Fruit fly (Drosophila melanogaster): ENCODE measurements around the gene Srp54.

Srp54 gene

DNA sequence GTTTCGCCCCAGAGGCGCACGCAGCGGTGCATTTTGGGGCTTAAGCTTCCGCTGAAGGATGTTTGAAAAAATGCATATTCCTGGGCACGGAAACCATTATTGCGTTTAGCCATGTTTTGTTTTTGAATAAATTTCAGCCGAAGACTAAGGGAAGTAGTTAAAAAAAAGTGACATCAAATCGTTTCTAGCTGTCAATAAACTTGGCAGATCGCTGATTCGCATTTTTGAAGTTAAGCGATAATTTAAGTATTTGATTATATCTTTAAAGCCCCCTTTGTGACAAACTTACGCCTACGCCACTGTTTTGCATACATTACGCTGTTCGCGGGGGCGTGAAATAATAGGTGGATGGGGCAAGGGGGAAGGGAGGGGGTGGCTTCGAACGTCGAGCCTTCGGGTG lies 48.4 kb upstream of the Srp54 start (continued):
- TF ChIP-seq topi (GFP tag; optimal IDR thresholded peaks at IDR 0.05) (peak; percentile 22), ss (GFP tag; optimal IDR thresholded peaks at IDR 0.05) (peak in 1 of 2 experiments; percentile 47), CG32006 (GFP tag; optimal IDR thresholded peaks at IDR 0.05) (peak; percentile 47), Sox102F (GFP tag; optimal IDR thresholded peaks at IDR 0.05) (peak; percentile 4), CG15336 (GFP tag; IDR thresholded peaks at IDR 0.05) (no peak), Smox (GFP tag; optimal IDR thresholded peaks at IDR 0.05) (peak; percentile 29), Eip93F (GFP tag; optimal IDR thresholded peaks at IDR 0.05) (no peak), CG3032 (tag; optimal IDR thresholded peaks at IDR 0.05) (peak; percentile 37), CG16779 (tag; optimal IDR thresholded peaks at IDR 0.05) (no peak), Sox15 (GFP tag; optimal IDR thresholded peaks at IDR 0.05) (no peak), CG11762 (GFP tag; optimal IDR thresholded peaks at IDR 0.05; ENCODE audit: insufficient read depth) (no peak), Ets96B (tag; optimal IDR thresholded peaks at IDR 0.05) (peak; percentile 43), Hr39 (GFP tag; optimal IDR thresholded peaks at IDR 0.05) (peak; percentile 26), Gug (GFP tag; IDR thresholded peaks at IDR 0.05) (no peak), pdm3 (GFP tag; optimal IDR thresholded peaks at IDR 0.05) (peak; percentile 35), Eip78C (GFP tag) (peak; percentile 77), CG9139 (GFP tag; optimal IDR thresholded peaks at IDR 0.05) (no peak), svp (GFP tag) (peak; percentile 69), CG1621 (tag; optimal IDR thresholded peaks at IDR 0.05) (no peak), lz (GFP tag; optimal IDR thresholded peaks at IDR 0.05) (peak; percentile 9), CG10631 (GFP tag; optimal IDR thresholded peaks at IDR 0.05) (peak; percentile 20), OdsH (GFP tag; optimal IDR thresholded peaks at IDR 0.05) (peak; percentile 7), eg (GFP tag; IDR thresholded peaks at IDR 0.05) (no peak), CG3919 (GFP tag; optimal IDR thresholded peaks at IDR 0.05) (peak; percentile 39), CG34406 (GFP tag; optimal IDR thresholded peaks at IDR 0.05) (no peak), acj6 (GFP tag; optimal IDR thresholded peaks at IDR 0.05) (peak; percentile 26), CG6808 (GFP tag; optimal IDR thresholded peaks at IDR 0.05) (peak; percentile 26), fd85E (GFP tag; optimal IDR thresholded peaks at IDR 0.05) (no peak), net (GFP tag; optimal IDR thresholded peaks at IDR 0.05) (peak; percentile 9), CG11902 (GFP tag; optimal IDR thresholded peaks at IDR 0.05) (no peak), CG4318 (GFP tag; optimal IDR thresholded peaks at IDR 0.05) (peak; percentile 10), CG6854 (GFP tag; optimal IDR thresholded peaks at IDR 0.05) (no peak), Lpt (GFP tag; optimal IDR thresholded peaks at IDR 0.05) (no peak), salr (GFP tag; optimal IDR thresholded peaks at IDR 0.05) (no peak), CG6792 (GFP tag; optimal IDR thresholded peaks at IDR 0.05) (peak; percentile 28), dac (GFP tag; optimal IDR thresholded peaks at IDR 0.05) (no peak), CG11294 (GFP tag; IDR thresholded peaks at IDR 0.05) (no peak), Blimp-1 (GFP tag; optimal IDR thresholded peaks at IDR 0.05) (no peak), CG6163 (GFP tag; IDR thresholded peaks at IDR 0.05) (no peak), Eip75B (GFP tag; optimal IDR thresholded peaks at IDR 0.05) (peak; percentile 15)

- no peak for TF ChIP-seq Gug (GFP tag; IDR thresholded peaks at IDR 0.05)
- TF ChIP-seq CG8319 (GFP tag; optimal IDR thresholded peaks at IDR 0.05): no peak
- TF ChIP-seq dsx (GFP tag; optimal IDR thresholded peaks at IDR 0.05; ENCODE audit: poor library complexity, severe bottlenecking): no peak
- no peak for TF ChIP-seq Hr39 (GFP tag; optimal IDR thresholded peaks at IDR 0.05)
- TF ChIP-seq CG31627 (GFP tag; optimal IDR thresholded peaks at IDR 0.05): no peak
- TF ChIP-seq vri (GFP tag; optimal IDR thresholded peaks at IDR 0.05): no peak
- TF ChIP-seq Eip78C (GFP tag): no peak
- no peak for TF ChIP-seq cyc (GFP tag; optimal IDR thresholded peaks at IDR 0.05)
- TF ChIP-seq CG1621 (tag; optimal IDR thresholded peaks at IDR 0.05): no peak
These were observed 30.2 kb upstream of the Srp54 start for dm6 chr2L:9882393-9882971.

Measured in whole organism, prepupa.